Fruit fly (Drosophila melanogaster) whole organism, embryonic: ENCODE results near the gene CG15534.
A peak's percentile ranks its signal among the peaks of the same experiment; 100 is the strongest.

ENCODE experiments used
- B-H1 ChIP-seq: fragments of 200-800 bp; sonication (Bioruptor generic); IDR thresholded peaks from 3 replicates; pipeline ENCODE4 v1.3.6; 2022; ENCODE audit warnings: missing biosample characterization, missing genetic modification characterization
- Bgb ChIP-seq: fragments of 200-800 bp; sonication (Bioruptor generic); IDR thresholded peaks from 2 replicates; pipeline ENCODE4 v1.3.6; 2022; ENCODE audit warnings: missing biosample characterization, missing genetic modification characterization; ENCODE audit not compliant: partially characterized antibody
- Blimp-1 ChIP-seq: fragments of 200-800 bp; sonication (Bioruptor generic); optimal IDR thresholded peaks from 3 replicates; lab custom pipeline; 2018; ENCODE audit warnings: missing biosample characterization, missing genetic modification characterization, mild to moderate bottlenecking, moderate library complexity, missing genetic modification reagents
- CG10209 ChIP-seq: fragments of 200-800 bp; sonication (Bioruptor generic); optimal IDR thresholded peaks from 3 replicates; lab custom pipeline; 2017; ENCODE audit warnings: missing biosample characterization, mild to moderate bottlenecking, missing genetic modification characterization, missing genetic modification reagents
- CG10267 ChIP-seq: fragments of 200-800 bp; sonication (Bioruptor generic); optimal IDR thresholded peaks from 2 replicates; lab custom pipeline; 2018; ENCODE audit warnings: missing biosample characterization, mild to moderate bottlenecking, missing genetic modification characterization, moderate library complexity
- CG10565 ChIP-seq: fragments of 200-800 bp; sonication (Bioruptor generic); optimal IDR thresholded peaks from 3 replicates; lab custom pipeline; 2016; ENCODE audit warnings: missing biosample characterization, mild to moderate bottlenecking, missing genetic modification characterization
- CG12104 ChIP-seq: fragments of 200-800 bp; sonication (Bioruptor generic); optimal IDR thresholded peaks from 3 replicates; lab custom pipeline; 2016; ENCODE audit warnings: missing biosample characterization, missing genetic modification characterization
- CG12744 ChIP-seq: fragments of 200-800 bp; sonication (Bioruptor generic); optimal IDR thresholded peaks from 2 replicates; lab custom pipeline; 2016; ENCODE audit warnings: missing biosample characterization, missing genetic modification characterization
- CG12769 ChIP-seq: fragments of 200-800 bp; sonication (Bioruptor generic); optimal IDR thresholded peaks from 2 replicates; lab custom pipeline; 2019; ENCODE audit warnings: missing biosample characterization, mild to moderate bottlenecking, missing genetic modification characterization, moderate library complexity
- CG13894 ChIP-seq: fragments of 200-800 bp; sonication (Bioruptor generic); optimal IDR thresholded peaks from 3 replicates; lab custom pipeline; 2018; ENCODE audit warnings: missing biosample characterization, mild to moderate bottlenecking, missing genetic modification characterization, moderate library complexity
- CG15073 ChIP-seq: fragments of 200-800 bp; sonication (Bioruptor generic); optimal IDR thresholded peaks from 2 replicates; lab custom pipeline; 2016; ENCODE audit warnings: missing biosample characterization, missing genetic modification characterization
- CG15269 ChIP-seq: fragments of 200-800 bp; sonication (Bioruptor generic); optimal IDR thresholded peaks from 2 replicates; lab custom pipeline; 2018; ENCODE audit warnings: missing biosample characterization, mild to moderate bottlenecking, missing genetic modification characterization, moderate library complexity
- CG16863 ChIP-seq: fragments of 200-800 bp; sonication (Bioruptor generic); optimal IDR thresholded peaks from 3 replicates; lab custom pipeline; 2016; ENCODE audit warnings: missing biosample characterization, missing genetic modification characterization
- CG17385 ChIP-seq: fragments of 200-800 bp; sonication (Bioruptor generic); optimal IDR thresholded peaks from 3 replicates; lab custom pipeline; 2018; ENCODE audit warnings: missing biosample characterization, mild to moderate bottlenecking, missing genetic modification characterization
- CG17612 ChIP-seq: fragments of 200-800 bp; sonication (Bioruptor generic); IDR thresholded peaks from 2 replicates; pipeline ENCODE4 v1.3.6; 2022; ENCODE audit warnings: missing biosample characterization, missing genetic modification characterization
- CG2120 ChIP-seq: fragments of 200-800 bp; sonication (Bioruptor generic); optimal IDR thresholded peaks from 3 replicates; lab custom pipeline; 2016; ENCODE audit warnings: missing biosample characterization, missing genetic modification characterization
- CG30431 ChIP-seq: fragments of 200-800 bp; sonication (Bioruptor generic); optimal IDR thresholded peaks from 2 replicates; lab custom pipeline; 2017; ENCODE audit warnings: missing biosample characterization, missing genetic modification characterization
- CG3065 ChIP-seq: fragments of 200-800 bp; sonication (Bioruptor generic); optimal IDR thresholded peaks from 2 replicates; lab custom pipeline; 2016; ENCODE audit warnings: missing biosample characterization, missing genetic modification characterization
- CG3847 ChIP-seq: fragments of 200-800 bp; sonication (Bioruptor generic); IDR thresholded peaks from 2 replicates; pipeline ENCODE4 v1.3.6; 2022; ENCODE audit warnings: missing biosample characterization, missing genetic modification characterization
- CG4360 ChIP-seq: fragments of 200-800 bp; sonication (Bioruptor generic); IDR thresholded peaks from 2 replicates; pipeline ENCODE4 v1.3.6; 2022; ENCODE audit warnings: missing biosample characterization, missing genetic modification characterization
- CG4707 ChIP-seq: fragments of 200-800 bp; sonication (Bioruptor generic); optimal IDR thresholded peaks from 2 replicates; lab custom pipeline; 2018; ENCODE audit warnings: missing biosample characterization, mild to moderate bottlenecking, missing genetic modification characterization, moderate library complexity
- CG6791 ChIP-seq: fragments of 200-800 bp; sonication (Bioruptor generic); IDR thresholded peaks from 3 replicates; pipeline ENCODE4 v1.3.6; 2022; ENCODE audit warnings: missing biosample characterization, missing genetic modification characterization; ENCODE audit not compliant: partially characterized antibody
- CG9797 ChIP-seq: fragments of 200-800 bp; sonication (Bioruptor generic); optimal IDR thresholded peaks from 3 replicates; lab custom pipeline; 2018; ENCODE audit warnings: missing biosample characterization, mild to moderate bottlenecking, missing genetic modification characterization
- Chrac-16 ChIP-seq: fragments of 200-800 bp; sonication (Bioruptor generic); optimal IDR thresholded peaks from 3 replicates; lab custom pipeline; 2016; ENCODE audit warnings: missing biosample characterization, missing genetic modification characterization
- Dbx ChIP-seq: fragments of 200-800 bp; sonication (Bioruptor generic); IDR thresholded peaks from 3 replicates; pipeline ENCODE4 v1.3.6; 2022; ENCODE audit warnings: missing biosample characterization, missing genetic modification characterization
- Ets65A ChIP-seq: fragments of 200-800 bp; sonication (Bioruptor generic); peaks from one replicate; lab custom pipeline; 2016; ENCODE audit warnings: missing biosample characterization, missing genetic modification characterization
- HLH54F ChIP-seq: fragments of 200-800 bp; sonication (Bioruptor generic); optimal IDR thresholded peaks from 3 replicates; lab custom pipeline; 2016; ENCODE audit warnings: missing biosample characterization, missing genetic modification characterization
- Hmr ChIP-seq: fragments of 200-800 bp; sonication (Bioruptor generic); optimal IDR thresholded peaks from 3 replicates; lab custom pipeline; 2017; ENCODE audit warnings: mild to moderate bottlenecking, missing biosample characterization, missing genetic modification reagents, missing genetic modification characterization
- Lhr ChIP-seq: fragments of 200-800 bp; sonication (Bioruptor generic); optimal IDR thresholded peaks from 3 replicates; lab custom pipeline; 2017; ENCODE audit warnings: mild to moderate bottlenecking, missing biosample characterization, missing genetic modification reagents, missing genetic modification characterization
- PHDP ChIP-seq: fragments of 200-800 bp; sonication (Bioruptor generic); optimal IDR thresholded peaks from 3 replicates; lab custom pipeline; 2018; ENCODE audit warnings: missing biosample characterization, mild to moderate bottlenecking, missing genetic modification characterization, moderate library complexity
- Rx ChIP-seq: fragments of 200-800 bp; sonication (Bioruptor generic); IDR thresholded peaks from 2 replicates; pipeline ENCODE4 v1.3.6; 2022; ENCODE audit warnings: missing biosample characterization, missing genetic modification characterization
- Sry-δ ChIP-seq: fragments of 200-800 bp; sonication (Bioruptor generic); optimal IDR thresholded peaks from 2 replicates; lab custom pipeline; 2016; ENCODE audit warnings: missing biosample characterization, missing genetic modification characterization
- bigmax ChIP-seq: fragments of 200-800 bp; sonication (Bioruptor generic); optimal IDR thresholded peaks from 2 replicates; lab custom pipeline; 2018; ENCODE audit warnings: missing biosample characterization, mild to moderate bottlenecking, missing genetic modification characterization
- bsh ChIP-seq, 2 experiments: fragments of 200-800 bp; sonication (Bioruptor generic); optimal IDR thresholded peaks; 2 replicates each; lab custom pipeline; 2017 to 2018; ENCODE audit warnings: mild to moderate bottlenecking in 2 of 2, missing biosample characterization in 2 of 2, missing genetic modification characterization in 2 of 2, moderate library complexity in 1 of 2
- cas ChIP-seq: fragments of 200-800 bp; sonication (Bioruptor generic); IDR thresholded peaks from 2 replicates; pipeline ENCODE4 v1.3.6; 2022; ENCODE audit warnings: missing biosample characterization, missing genetic modification characterization
- cwo ChIP-seq: fragments of 200-800 bp; sonication (Bioruptor generic); optimal IDR thresholded peaks from 3 replicates; lab custom pipeline; 2017; ENCODE audit warnings: missing biosample characterization, missing genetic modification characterization, mild to moderate bottlenecking, moderate library complexity, missing genetic modification reagents
- dati ChIP-seq: fragments of 200-800 bp; sonication (Bioruptor generic); IDR thresholded peaks from 2 replicates; pipeline ENCODE4 v1.3.6; 2022; ENCODE audit warnings: missing biosample characterization, missing genetic modification characterization
- dimm ChIP-seq: fragments of 200-800 bp; sonication (Bioruptor generic); IDR thresholded peaks from 2 replicates; pipeline ENCODE4 v1.3.6; 2022; ENCODE audit warnings: missing biosample characterization, missing genetic modification characterization
- gro ChIP-seq: fragments of 200-800 bp; sonication (Bioruptor generic); optimal IDR thresholded peaks from 2 replicates; lab custom pipeline; 2016; ENCODE audit warnings: missing biosample characterization, missing genetic modification characterization
- gt ChIP-seq: fragments of 200-800 bp; sonication (Bioruptor generic); IDR thresholded peaks from 2 replicates; pipeline ENCODE4 v1.3.6; 2022; ENCODE audit warnings: missing biosample characterization, missing genetic modification characterization
- ind ChIP-seq: fragments of 200-800 bp; sonication (Bioruptor generic); optimal IDR thresholded peaks from 3 replicates; lab custom pipeline; 2016; ENCODE audit warnings: missing biosample characterization, missing genetic modification characterization
- jumu ChIP-seq: fragments of 200-800 bp; sonication (Bioruptor generic); optimal IDR thresholded peaks from 3 replicates; lab custom pipeline; 2016; ENCODE audit warnings: missing biosample characterization, missing genetic modification characterization
- kni ChIP-seq: fragments of 200-800 bp; sonication (Bioruptor generic); optimal IDR thresholded peaks from 3 replicates; lab custom pipeline; 2017; ENCODE audit warnings: mild to moderate bottlenecking, missing biosample characterization, missing genetic modification reagents, missing genetic modification characterization
- mirr ChIP-seq: fragments of 200-800 bp; sonication (Bioruptor generic); optimal IDR thresholded peaks from 3 replicates; lab custom pipeline; 2018; ENCODE audit warnings: missing biosample characterization, mild to moderate bottlenecking, missing genetic modification characterization
- prd ChIP-seq, 3 experiments: fragments of >200 bp in 2 of 3; fragments of 200-800 bp in 1 of 3; sonication (Bioruptor generic) in 1 of 3; optimal IDR thresholded peaks in 2 of 3; IDR thresholded peaks in 1 of 3; 2 replicates in 2 of 3; 3 replicates in 1 of 3; pipeline versions ENCODE4 v1.3.6 to Lab custom; 2017 to 2022; ENCODE audit warnings: missing biosample characterization in 1 of 3, missing genetic modification characterization in 1 of 3
- sna ChIP-seq: fragments of 200-800 bp; sonication (Bioruptor generic); IDR thresholded peaks from 2 replicates; pipeline ENCODE4 v1.3.6; 2022; ENCODE audit warnings: missing biosample characterization, missing genetic modification characterization; ENCODE audit not compliant: partially characterized antibody
- tio ChIP-seq: fragments of 200-800 bp; sonication (Bioruptor generic); optimal IDR thresholded peaks from 2 replicates; lab custom pipeline; 2017; ENCODE audit warnings: missing biosample characterization, missing genetic modification characterization, inconsistent platforms
- ttk ChIP-seq: fragments of 200-800 bp; sonication (Bioruptor generic); IDR thresholded peaks from 2 replicates; pipeline ENCODE4 v2.1.2; 2022; ENCODE audit warnings: missing biosample characterization, missing genetic modification characterization
- yki ChIP-seq: fragments of >200 bp; optimal IDR thresholded peaks from 3 replicates; lab custom pipeline; 2018

CG15534 gene

DNA sequence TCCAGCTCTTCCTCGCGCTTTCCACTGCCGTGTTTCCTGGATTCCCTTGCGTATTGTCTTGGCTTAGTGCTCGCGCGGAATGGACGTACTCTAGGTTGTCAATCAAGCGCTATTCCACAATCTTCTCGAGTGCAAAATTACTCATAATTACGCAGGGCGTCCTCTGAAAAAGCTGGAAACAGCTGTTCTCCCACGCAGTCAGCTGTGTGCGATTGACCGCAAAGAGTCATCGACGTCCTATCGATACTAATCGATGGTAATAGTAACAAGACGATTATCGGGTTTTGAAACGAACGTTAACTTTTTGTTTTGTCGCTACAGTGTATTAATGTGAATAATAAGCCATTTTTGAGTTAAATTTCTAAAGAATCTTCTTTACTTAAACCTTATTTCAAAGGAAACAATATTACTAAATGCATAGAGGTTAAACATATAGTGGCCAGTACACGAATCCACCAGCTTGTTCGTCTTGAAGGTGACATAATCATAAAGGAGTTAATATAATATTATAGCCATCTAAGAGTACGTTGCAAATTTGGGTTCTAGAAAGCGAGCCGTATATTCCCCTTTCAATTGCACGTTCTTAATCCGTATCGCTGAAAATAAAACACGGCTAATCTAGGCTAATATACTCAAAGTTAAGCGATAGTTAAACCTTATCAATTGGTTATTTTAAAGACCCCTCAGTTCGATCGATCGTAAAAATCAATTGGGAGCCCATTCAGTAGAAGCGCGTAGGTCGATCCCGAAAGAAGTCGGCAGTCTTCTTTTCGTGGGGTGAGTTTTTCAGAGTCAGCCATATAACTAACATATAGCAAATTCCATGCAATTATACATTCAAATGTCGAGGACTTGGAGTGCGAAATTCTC is 27.4 kb downstream of the CG15534 start, which contains the start of the genes CG2224 and CDase (continued):
- no peak for TF ChIP-seq prd (optimal IDR thresholded peaks at IDR 0.05; lab: Kevin White, UChicago)
- no peak for TF ChIP-seq prd (GFP tag; IDR thresholded peaks at IDR 0.05; lab: Robert Waterston, UW)
- no peak for TF ChIP-seq Dbx (GFP tag; lab: Robert Waterston, UW)
- TF ChIP-seq CG9797 (GFP tag; lab: Kevin White, UChicago) = no peak
- no peak for TF ChIP-seq cwo
- TF ChIP-seq Lhr (GFP tag; lab: Kevin White, UChicago) = no peak
- TF ChIP-seq CG4707 (GFP tag; lab: Kevin White, UChicago) = no peak
- no peak for TF ChIP-seq B-H1 (GFP tag; lab: Robert Waterston, UW)
- no peak for TF ChIP-seq bigmax (GFP tag; lab: Kevin White, UChicago)
- TF ChIP-seq CG3847 (GFP tag; lab: Robert Waterston, UW) = no peak
- no peak for TF ChIP-seq CG12744 (GFP tag; lab: Kevin White, UChicago)
- TF ChIP-seq CG10267 = no peak
- no peak for TF ChIP-seq ind (GFP tag; lab: Kevin White, UChicago)
- no peak for TF ChIP-seq Rx (GFP tag; lab: Robert Waterston, UW)
- TF ChIP-seq kni (GFP tag; lab: Kevin White, UChicago) = no peak
- TF ChIP-seq CG15073 (GFP tag; lab: Kevin White, UChicago) = no peak
- no peak for TF ChIP-seq CG2120
- TF ChIP-seq CG4360 = no peak
- TF ChIP-seq Ets65A (GFP tag; lab: Kevin White, UChicago) = peak; percentile 35
- no peak for TF ChIP-seq CG17612
- no peak for TF ChIP-seq dati (GFP tag; lab: Robert Waterston, UW)
- TF ChIP-seq sna (GFP tag; lab: Robert Waterston, UW) = peak; percentile 95
- TF ChIP-seq Hmr = no peak
- no peak for TF ChIP-seq gt
- TF ChIP-seq tio (GFP tag; lab: Kevin White, UChicago) = no peak
- no peak for TF ChIP-seq CG10565
- no peak for TF ChIP-seq yki (lab: Kevin White, UChicago)
- TF ChIP-seq PHDP (tag; lab: Kevin White, UChicago) = peak; percentile 8
- TF ChIP-seq ttk (GFP tag; lab: Robert Waterston, UW) = no peak
- peak; percentile 92 for TF ChIP-seq CG6791 (GFP tag; lab: Robert Waterston, UW)
- TF ChIP-seq bsh (GFP tag; optimal IDR thresholded peaks at IDR 0.05; lab: Kevin White, UChicago) = no peak
- peak; percentile 93 for TF ChIP-seq Bgb
- TF ChIP-seq CG12769 (tag; lab: Kevin White, UChicago) = no peak
- no peak for TF ChIP-seq CG12104 (GFP tag; lab: Kevin White, UChicago)
- TF ChIP-seq dimm (GFP tag; lab: Robert Waterston, UW) = no peak
- TF ChIP-seq CG16863 = no peak
- no peak for TF ChIP-seq HLH54F (GFP tag; lab: Kevin White, UChicago)
- no peak for TF ChIP-seq gro (GFP tag; lab: Kevin White, UChicago)
- no peak for TF ChIP-seq Blimp-1 (GFP tag; lab: Kevin White, UChicago)
- TF ChIP-seq CG3065 (GFP tag; lab: Kevin White, UChicago) = no peak
- no peak for TF ChIP-seq mirr (GFP tag; lab: Kevin White, UChicago)
- peak; percentile 68 for TF ChIP-seq Sry-δ
- no peak for TF ChIP-seq Chrac-16 (GFP tag; lab: Kevin White, UChicago)
- no peak for TF ChIP-seq CG30431 (GFP tag; lab: Kevin White, UChicago)
- no peak for TF ChIP-seq CG10209 (GFP tag; lab: Kevin White, UChicago)
- TF ChIP-seq cas (GFP tag; lab: Robert Waterston, UW) = no peak
- TF ChIP-seq CG13894 (tag; lab: Kevin White, UChicago) = no peak
- TF ChIP-seq jumu (GFP tag; lab: Kevin White, UChicago) = no peak
- TF ChIP-seq CG15269 (tag; lab: Kevin White, UChicago) = no peak
- TF ChIP-seq CG17385 (GFP tag; lab: Kevin White, UChicago) = no peak
